Worm (Caenorhabditis elegans): ENCODE measurements around the gene dnj-18.

- TF ChIP-seq jun-1 (tag; optimal IDR thresholded peaks at IDR 0.05) (no peak), nhr-11 (tag; optimal IDR thresholded peaks at IDR 0.05) (no peak), ZK546.5 (tag; optimal IDR thresholded peaks at IDR 0.05) (no peak), pha-4 (tag; optimal IDR thresholded peaks at IDR 0.05) (no peak), fos-1 (tag; optimal IDR thresholded peaks at IDR 0.05) (no peak), nhr-76 (tag; optimal IDR thresholded peaks at IDR 0.05) (no peak), ceh-82 (tag; optimal IDR thresholded peaks at IDR 0.05) (no peak), nhr-28 (tag; optimal IDR thresholded peaks at IDR 0.05) (no peak), unc-39 (tag; optimal IDR thresholded peaks at IDR 0.05) (no peak), elt-2 (tag; optimal IDR thresholded peaks at IDR 0.05) (no peak), ztf-11 (tag; optimal IDR thresholded peaks at IDR 0.05) (no peak), mdl-1 (tag; optimal IDR thresholded peaks at IDR 0.05) (no peak), egl-27 (tag; optimal IDR thresholded peaks at IDR 0.05) (no peak), ztf-4 (tag; optimal IDR thresholded peaks at IDR 0.05) (no peak)
These were observed 32.6 kb upstream of the dnj-18 start, which contains the start of gene T23F11.4 for ce11 chrIII:4665272-4665671.
